Worm (Caenorhabditis elegans) whole organism, L2 larva: ENCODE data around the gene srd-8.

Experiments
- ama-1 ChIP-seq: fragments of 150-350 bp; optimal IDR thresholded peaks from 2 replicates; lab custom pipeline; 2018; ENCODE audit warnings: inconsistent platforms
- egl-27 ChIP-seq: sonication (generic microtip); optimal IDR thresholded peaks from 3 replicates; lab custom pipeline; 2017; ENCODE audit warnings: missing biosample characterization, missing genetic modification reagents, missing genetic modification characterization
- fos-1 ChIP-seq: fragments of 150-350 bp; optimal IDR thresholded peaks from 2 replicates; lab custom pipeline; 2014; ENCODE audit warnings: missing biosample characterization, missing genetic modification characterization
- nhr-10 ChIP-seq: sonication (generic microtip); optimal IDR thresholded peaks from 2 replicates; lab custom pipeline; 2017; ENCODE audit warnings: missing biosample characterization, missing genetic modification characterization
- nhr-237 ChIP-seq: fragments of 150-350 bp; optimal IDR thresholded peaks from 2 replicates; lab custom pipeline; 2014; ENCODE audit warnings: missing biosample characterization, missing genetic modification characterization

DNA sequence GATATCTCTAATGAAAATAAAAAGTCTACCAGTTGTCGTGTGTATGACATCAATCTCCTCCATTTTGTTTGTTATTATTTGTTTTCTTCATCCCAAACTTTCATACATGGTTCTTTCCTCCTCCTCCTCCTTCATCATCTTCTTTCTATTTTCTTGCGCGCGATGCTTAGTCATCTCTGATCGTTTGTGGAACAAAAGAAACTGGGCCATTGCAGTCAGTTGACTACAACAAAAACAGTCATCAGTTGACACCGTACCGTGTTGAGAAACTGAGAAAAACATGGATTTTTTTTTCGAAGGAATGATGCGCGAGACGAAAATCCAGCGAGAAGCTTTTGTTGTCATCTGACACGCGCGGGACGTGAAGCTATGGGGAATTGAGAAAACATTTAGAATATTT is 40.2 kb downstream of the srd-8 start:
- TF ChIP-seq ama-1 (no peak), nhr-10 (tag; lab: Kevin White, UChicago) (no peak), fos-1 (tag; lab: Kevin White, UChicago) (peak; percentile 28), egl-27 (no peak), nhr-237 (tag; lab: Kevin White, UChicago) (no peak)
